Worm (Caenorhabditis elegans): ENCODE results near the gene fce-2.

ce11 chrV:20451793-20452192 lies 26.7 kb downstream of the fce-2 start:
- TF ChIP-seq nhr-11 (tag; optimal IDR thresholded peaks at IDR 0.05) (no peak), elt-2 (tag; optimal IDR thresholded peaks at IDR 0.05) (no peak), unc-42 (tag; optimal IDR thresholded peaks at IDR 0.05) (no peak), sox-4 (tag; optimal IDR thresholded peaks at IDR 0.05) (no peak), hlh-6 (tag; optimal IDR thresholded peaks at IDR 0.05) (no peak), ets-4 (tag; optimal IDR thresholded peaks at IDR 0.05) (no peak), dmd-4 (tag; optimal IDR thresholded peaks at IDR 0.05; ENCODE audit: borderline replicate concordance) (no peak), pqm-1 (tag; optimal IDR thresholded peaks at IDR 0.05) (no peak), pat-9 (tag; optimal IDR thresholded peaks at IDR 0.05) (no peak), nfya-1 (tag; optimal IDR thresholded peaks at IDR 0.05) (no peak)

All from whole organism, late embryonic.